Worm (Caenorhabditis elegans): Measurements from ENCODE around the gene cest-33.

Gene cest-33

DNA sequence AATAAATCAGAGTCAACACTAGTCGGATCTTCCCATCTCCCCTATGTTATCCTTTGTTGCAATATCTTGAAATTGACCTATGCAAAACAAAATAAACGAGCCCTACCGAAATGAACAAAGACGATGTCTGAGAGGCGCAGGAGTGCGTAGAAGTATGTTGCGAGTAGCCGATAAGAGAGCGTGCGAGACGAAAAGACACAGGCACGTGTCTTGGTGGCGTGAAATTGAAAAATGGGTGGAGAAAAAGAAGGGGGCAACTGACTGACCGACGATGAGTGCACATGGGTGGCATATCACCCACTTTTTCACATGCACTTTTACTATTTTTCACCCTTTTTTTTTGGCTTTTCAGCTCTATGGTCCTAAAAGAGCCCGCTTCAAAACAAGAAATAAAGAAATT is 17.3 kb downstream of the cest-33 start (continued):
- TF ChIP-seq mab-9 (GFP tag; IDR thresholded peaks at IDR 0.05) (no peak), nhr-77 (tag; optimal IDR thresholded peaks at IDR 0.05) (no peak), zip-4 (GFP tag; optimal IDR thresholded peaks at IDR 0.05) (no peak), C04F5.9 (tag; optimal IDR thresholded peaks at IDR 0.05) (no peak), lsy-2 (tag; optimal IDR thresholded peaks at IDR 0.05) (peak in 1 of 2 experiments; percentile 37), nhr-11 (tag; optimal IDR thresholded peaks at IDR 0.05) (no peak), ceh-82 (tag; optimal IDR thresholded peaks at IDR 0.05) (peak in 2 of 3 experiments; percentile 46 to 49), ces-1 (GFP tag; optimal IDR thresholded peaks at IDR 0.05) (no peak), snu-23 (GFP tag; optimal IDR thresholded peaks at IDR 0.05) (peak; percentile 50), unc-98 (GFP tag; IDR thresholded peaks at IDR 0.05) (no peak)

ce11 chrV:6346906-6347305 is 18.6 kb downstream of the cest-33 start:
- TF ChIP-seq fkh-8 (tag; optimal IDR thresholded peaks at IDR 0.05) (no peak), fkh-10 (GFP tag; optimal IDR thresholded peaks at IDR 0.05) (no peak), tlp-1 (tag; optimal IDR thresholded peaks at IDR 0.05) (no peak), egl-27 (tag; optimal IDR thresholded peaks at IDR 0.05) (no peak), C16A3.4 (tag; optimal IDR thresholded peaks at IDR 0.05) (no peak), swsn-7 (tag; optimal IDR thresholded peaks at IDR 0.05) (no peak), elt-2 (tag; optimal IDR thresholded peaks at IDR 0.05) (peak; percentile 70), grh-1 (GFP tag; IDR thresholded peaks at IDR 0.05) (no peak), nhr-85 (tag) (no peak), unc-86 (tag; optimal IDR thresholded peaks at IDR 0.05) (no peak), nhr-90 (tag; optimal IDR thresholded peaks at IDR 0.05; ENCODE audit: poor library complexity) (peak; percentile 5), efl-1 (optimal IDR thresholded peaks at IDR 0.05) (no peak), efl-1 (GFP tag; optimal IDR thresholded peaks at IDR 0.05 in 1 of 2) (peak in 1 of 2 experiments; percentile 89), lin-35 (GFP tag; optimal IDR thresholded peaks at IDR 0.05) (peak in 1 of 2 experiments; percentile 49), hlh-4 (tag; optimal IDR thresholded peaks at IDR 0.05) (no peak), C04F5.9 (tag; optimal IDR thresholded peaks at IDR 0.05) (no peak), lsy-2 (tag; optimal IDR thresholded peaks at IDR 0.05) (no peak), mef-2 (tag; optimal IDR thresholded peaks at IDR 0.05) (no peak), lin-39 (tag; optimal IDR thresholded peaks at IDR 0.05) (no peak), pqm-1 (tag; optimal IDR thresholded peaks at IDR 0.05) (peak; percentile 84), dpl-1 (GFP tag; optimal IDR thresholded peaks at IDR 0.05) (no peak), sup-37 (GFP tag; optimal IDR thresholded peaks at IDR 0.05) (no peak), mab-9 (GFP tag; IDR thresholded peaks at IDR 0.05) (no peak), pag-3 (tag; optimal IDR thresholded peaks at IDR 0.05; ENCODE audit: borderline replicate concordance, insufficient read depth) (no peak), ceh-82 (tag; optimal IDR thresholded peaks at IDR 0.05) (no peak), aly-2 (tag; optimal IDR thresholded peaks at IDR 0.05) (no peak), skn-1 (tag; optimal IDR thresholded peaks at IDR 0.05) (no peak)

DNA sequence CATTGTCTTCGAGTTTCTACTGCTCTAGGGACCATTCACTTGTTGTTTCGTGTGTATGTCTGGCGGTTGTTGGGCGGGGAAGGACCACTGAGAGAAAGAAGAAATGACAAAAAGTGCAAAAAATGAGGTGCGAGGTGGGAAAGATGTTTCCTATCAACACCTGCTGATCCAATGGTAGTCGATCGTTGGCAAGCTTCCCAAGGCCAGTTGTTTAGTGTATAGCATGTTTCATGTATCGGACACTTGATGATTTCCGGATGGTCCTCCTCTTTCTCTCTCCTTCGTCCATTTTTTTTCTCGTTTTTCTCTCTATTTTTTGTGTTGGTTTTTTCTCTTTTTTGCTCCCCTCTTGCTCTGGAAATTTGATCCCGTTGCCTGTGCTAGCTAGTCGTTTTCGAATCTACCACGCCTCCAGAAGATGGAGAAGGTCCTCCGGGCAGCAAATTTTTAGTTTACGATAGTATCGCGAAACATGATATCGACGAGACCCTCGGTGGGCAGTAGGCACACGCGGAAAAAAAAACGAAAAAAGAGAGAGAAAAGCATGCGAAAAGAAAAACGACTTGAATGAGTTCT is 19.3 kb downstream of the cest-33 start:
- TF ChIP-seq lin-35 (GFP tag; optimal IDR thresholded peaks at IDR 0.05) = no peak
- TF ChIP-seq tbx-2 (tag; optimal IDR thresholded peaks at IDR 0.05) = peak; percentile 8
- TF ChIP-seq dsc-1 (tag; optimal IDR thresholded peaks at IDR 0.05) = peak; percentile 80
- no peak for TF ChIP-seq pag-3 (tag; optimal IDR thresholded peaks at IDR 0.05; ENCODE audit: borderline replicate concordance, insufficient read depth)
- TF ChIP-seq ceh-63 (GFP tag; optimal IDR thresholded peaks at IDR 0.05) = no peak
- no peak for TF ChIP-seq ama-1 (optimal IDR thresholded peaks at IDR 0.05)
- peak; percentile 40 for TF ChIP-seq fkh-4 (tag; optimal IDR thresholded peaks at IDR 0.05; ENCODE audit: borderline replicate concordance)
- TF ChIP-seq lsy-2 (tag; optimal IDR thresholded peaks at IDR 0.05) = peak in 1 of 2 experiments; percentile 19
- TF ChIP-seq nhr-71 (tag; optimal IDR thresholded peaks at IDR 0.05) = peak; percentile 51
- TF ChIP-seq unc-130 (tag; optimal IDR thresholded peaks at IDR 0.05) = peak; percentile 39
- peak; percentile 63 for TF ChIP-seq lin-14 (GFP tag; optimal IDR thresholded peaks at IDR 0.05)
- TF ChIP-seq rnt-1 (tag; optimal IDR thresholded peaks at IDR 0.05) = peak; percentile 18
- no peak for TF ChIP-seq fkh-8 (tag; optimal IDR thresholded peaks at IDR 0.05)
- no peak for TF ChIP-seq unc-30 (tag; optimal IDR thresholded peaks at IDR 0.05)
- peak in 1 of 3 experiments; percentile 3 for TF ChIP-seq ceh-82 (tag; optimal IDR thresholded peaks at IDR 0.05)
- no peak for TF ChIP-seq efl-1 (optimal IDR thresholded peaks at IDR 0.05)
- TF ChIP-seq efl-1 (GFP tag; optimal IDR thresholded peaks at IDR 0.05 in 1 of 2) = peak in 1 of 2 experiments; percentile 10
- no peak for TF ChIP-seq irx-1 (tag; optimal IDR thresholded peaks at IDR 0.05)
